Worm (Caenorhabditis elegans) whole organism, midembryonic: ENCODE data around the gene faah-3.

ENCODE experiments used
- med-1 ChIP-seq: sonication (generic microtip); optimal IDR thresholded peaks from 2 replicates; lab custom pipeline; 2017; ENCODE audit warnings: missing genetic modification characterization, mild to moderate bottlenecking, missing compliant biosample characterization, antibody characterized with exemption, missing genetic modification reagents; ENCODE audit not compliant: insufficient read depth
- ztf-23 ChIP-seq: fragments of 200-800 bp; sonication (Bioruptor generic); IDR thresholded peaks from 2 replicates; pipeline ENCODE4 v1.3.6; 2022; ENCODE audit warnings: missing genetic modification reagents, missing genetic modification characterization, missing compliant biosample characterization
- ztf-29 ChIP-seq: fragments of 200-800 bp; sonication (Bioruptor generic); IDR thresholded peaks from 2 replicates; pipeline ENCODE4 v1.3.6; 2022; ENCODE audit warnings: missing genetic modification reagents, missing genetic modification characterization, missing compliant biosample characterization

ce11 chrIV:959221-959620 lies 13.8 kb upstream of the faah-3 start, which contains the start of gene plx-1:
- TF ChIP-seq ztf-23 (GFP tag; lab: Robert Waterston, UW) (no peak), ztf-29 (GFP tag; lab: Robert Waterston, UW) (no peak), med-1 (GFP tag; lab: Kevin White, UChicago) (no peak)
